Fruit fly (Drosophila melanogaster): ENCODE measurements around the gene CCHa1.

DNA sequence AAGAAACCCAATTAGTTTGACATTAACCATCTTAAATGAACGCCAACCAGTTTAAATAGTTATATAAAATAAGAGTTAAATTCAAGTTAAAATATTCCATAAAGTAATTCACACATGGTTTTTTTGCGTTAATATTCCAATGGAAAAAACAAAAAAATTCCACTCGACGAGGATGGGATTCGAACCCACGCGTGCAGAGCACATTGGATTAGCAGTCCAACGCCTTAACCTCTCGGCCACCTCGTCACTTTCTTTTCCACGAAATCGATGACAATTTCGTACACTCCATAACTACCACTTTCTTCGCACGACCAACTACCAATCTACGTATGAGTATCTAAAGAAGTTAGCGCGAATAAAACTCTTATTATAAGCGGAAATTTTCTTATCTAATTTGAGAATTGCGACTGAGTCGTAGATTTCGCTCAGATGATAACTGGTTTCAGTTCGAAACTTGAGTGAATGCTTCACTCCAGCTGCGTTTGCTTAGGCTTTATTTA lies 52.2 kb downstream of the CCHa1 start:
- TF ChIP-seq fd96Ca (GFP tag; IDR thresholded peaks at IDR 0.05) (no peak), CG13204 (GFP tag; optimal IDR thresholded peaks at IDR 0.05) (no peak), Snoo (tag; optimal IDR thresholded peaks at IDR 0.05) (no peak), CG17806 (tag; optimal IDR thresholded peaks at IDR 0.05) (no peak), CG4496 (GFP tag; IDR thresholded peaks at IDR 0.05) (no peak), CG9948 (tag; optimal IDR thresholded peaks at IDR 0.05) (no peak), D1 (tag; optimal IDR thresholded peaks at IDR 0.05) (no peak), CG8301 (tag; optimal IDR thresholded peaks at IDR 0.05) (no peak), CG32121 (GFP tag; IDR thresholded peaks at IDR 0.05) (no peak)
